Fruit fly (Drosophila melanogaster) whole organism, embryonic: ENCODE data around the gene MFS18.
A peak's percentile ranks its signal among the peaks of the same experiment; 100 is the strongest.

Source experiments
- ATbp ChIP-seq: fragments of 200-800 bp; sonication (Bioruptor generic); optimal IDR thresholded peaks from 2 replicates; lab custom pipeline; 2017; ENCODE audit warnings: missing biosample characterization, mild to moderate bottlenecking, missing genetic modification characterization, missing genetic modification reagents
- Bgb ChIP-seq: fragments of 200-800 bp; sonication (Bioruptor generic); IDR thresholded peaks from 2 replicates; pipeline ENCODE4 v1.3.6; 2022; ENCODE audit warnings: missing biosample characterization, missing genetic modification characterization; ENCODE audit not compliant: partially characterized antibody
- Bteb2 ChIP-seq: fragments of 200-800 bp; sonication (Bioruptor generic); optimal IDR thresholded peaks from 2 replicates; lab custom pipeline; 2016; ENCODE audit warnings: missing biosample characterization, missing genetic modification characterization
- CG10267 ChIP-seq: fragments of 200-800 bp; sonication (Bioruptor generic); optimal IDR thresholded peaks from 2 replicates; lab custom pipeline; 2018; ENCODE audit warnings: missing biosample characterization, mild to moderate bottlenecking, missing genetic modification characterization, moderate library complexity
- CG10654 ChIP-seq: fragments of 200-800 bp; sonication (Bioruptor generic); optimal IDR thresholded peaks from 2 replicates; lab custom pipeline; 2016; ENCODE audit warnings: missing biosample characterization, missing genetic modification characterization
- CG10979 ChIP-seq: fragments of 200-800 bp; sonication (Bioruptor generic); optimal IDR thresholded peaks from 2 replicates; lab custom pipeline; 2018; ENCODE audit warnings: missing biosample characterization, mild to moderate bottlenecking, missing genetic modification characterization, moderate library complexity
- CG11560 ChIP-seq: fragments of 200-800 bp; sonication (Bioruptor generic); IDR thresholded peaks from 3 replicates; pipeline ENCODE4 v1.3.6; 2022; ENCODE audit warnings: missing biosample characterization, missing genetic modification characterization
- CG11723 ChIP-seq: fragments of 200-800 bp; sonication (Bioruptor generic); optimal IDR thresholded peaks from 2 replicates; lab custom pipeline; 2017; ENCODE audit warnings: missing biosample characterization, mild to moderate bottlenecking, missing genetic modification characterization
- CG13287 ChIP-seq: fragments of 200-800 bp; sonication (Bioruptor generic); IDR thresholded peaks from 2 replicates; pipeline ENCODE4 v1.3.6; 2022; ENCODE audit warnings: missing biosample characterization, missing genetic modification characterization; ENCODE audit not compliant: partially characterized antibody
- CG14860 ChIP-seq: fragments of 200-800 bp; sonication (Bioruptor generic); IDR thresholded peaks from 3 replicates; pipeline ENCODE4 v1.3.6; 2022; ENCODE audit warnings: missing biosample characterization, missing genetic modification characterization; ENCODE audit not compliant: partially characterized antibody
- CG18011 ChIP-seq: fragments of 200-800 bp; sonication (Bioruptor generic); optimal IDR thresholded peaks from 2 replicates; lab custom pipeline; 2017; ENCODE audit warnings: missing biosample characterization, missing genetic modification characterization, mild to moderate bottlenecking, moderate library complexity, missing genotype
- CG2116 ChIP-seq: fragments of 200-800 bp; sonication (Bioruptor generic); optimal IDR thresholded peaks from 3 replicates; lab custom pipeline; 2018; ENCODE audit warnings: missing biosample characterization, mild to moderate bottlenecking, missing genetic modification characterization
- CG2678 ChIP-seq: fragments of 200-800 bp; sonication (Bioruptor generic); optimal IDR thresholded peaks from 3 replicates; lab custom pipeline; 2019; ENCODE audit warnings: missing biosample characterization, mild to moderate bottlenecking, missing genetic modification characterization, moderate library complexity
- CG3065 ChIP-seq: fragments of 200-800 bp; sonication (Bioruptor generic); optimal IDR thresholded peaks from 2 replicates; lab custom pipeline; 2016; ENCODE audit warnings: missing biosample characterization, missing genetic modification characterization
- CG34422 ChIP-seq: fragments of 200-800 bp; sonication (Bioruptor generic); IDR thresholded peaks from 3 replicates; pipeline ENCODE4 v1.3.6; 2022; ENCODE audit warnings: missing biosample characterization, missing genetic modification characterization
- CG3726 ChIP-seq: fragments of 200-800 bp; sonication (Bioruptor generic); IDR thresholded peaks from 3 replicates; pipeline ENCODE4, ENCODE4 v1.3.6; 2022; ENCODE audit warnings: missing biosample characterization, missing genetic modification characterization
- CG4730 ChIP-seq: fragments of 200-800 bp; sonication (Bioruptor generic); IDR thresholded peaks from 2 replicates; pipeline ENCODE4 v1.3.6; 2022; ENCODE audit warnings: missing biosample characterization, missing genetic modification characterization
- CG6254 ChIP-seq: fragments of 200-800 bp; sonication (Bioruptor generic); optimal IDR thresholded peaks from 3 replicates; lab custom pipeline; 2017; ENCODE audit warnings: mild to moderate bottlenecking, missing biosample characterization, missing genetic modification reagents, missing genetic modification characterization
- CG7928 ChIP-seq: fragments of 200-800 bp; sonication (Bioruptor generic); optimal IDR thresholded peaks from 2 replicates; lab custom pipeline; 2017; ENCODE audit warnings: missing biosample characterization, mild to moderate bottlenecking, missing genetic modification characterization
- CTCF ChIP-seq: fragments of 200-800 bp; sonication (Bioruptor generic); optimal IDR thresholded peaks from 2 replicates; lab custom pipeline; 2017; ENCODE audit warnings: missing biosample characterization, mild to moderate bottlenecking, missing genetic modification characterization, moderate library complexity
- Chrac-16 ChIP-seq: fragments of 200-800 bp; sonication (Bioruptor generic); optimal IDR thresholded peaks from 3 replicates; lab custom pipeline; 2016; ENCODE audit warnings: missing biosample characterization, missing genetic modification characterization
- D ChIP-seq, 2 experiments: fragments of 200-800 bp in 1 of 2; fragments of >200 bp in 1 of 2; sonication (Bioruptor generic) in 1 of 2; optimal IDR thresholded peaks; 2 replicates in 1 of 2; 3 replicates in 1 of 2; lab custom pipeline; 2017; ENCODE audit warnings: mild to moderate bottlenecking in 1 of 2, missing biosample characterization in 1 of 2, missing genetic modification characterization in 1 of 2, missing genetic modification reagents in 1 of 2
- D19A ChIP-seq: fragments of 200-800 bp; optimal IDR thresholded peaks from 3 replicates; lab custom pipeline; 2019; ENCODE audit warnings: missing biosample characterization, mild to moderate bottlenecking, missing genetic modification characterization, moderate library complexity
- Dll ChIP-seq: fragments of 200-800 bp; sonication (Bioruptor generic); IDR thresholded peaks from 4 replicates; pipeline ENCODE4 v1.3.6; 2022; ENCODE audit warnings: missing biosample characterization, missing genetic modification characterization; ENCODE audit not compliant: partially characterized antibody
- Doc3 ChIP-seq: fragments of 200-800 bp; sonication (Bioruptor generic); IDR thresholded peaks from 3 replicates; pipeline ENCODE4 v1.3.6; 2022; ENCODE audit warnings: missing biosample characterization, missing genetic modification characterization; ENCODE audit not compliant: partially characterized antibody
- HHEX ChIP-seq: fragments of 200-800 bp; sonication (Bioruptor generic); optimal IDR thresholded peaks from 3 replicates; lab custom pipeline; 2017; ENCODE audit warnings: missing biosample characterization, mild to moderate bottlenecking, missing genetic modification characterization, missing genetic modification reagents
- HLH3B ChIP-seq: fragments of 200-800 bp; sonication (Bioruptor generic); IDR thresholded peaks from 2 replicates; pipeline ENCODE4 v1.3.6; 2022; ENCODE audit warnings: missing biosample characterization, missing genetic modification characterization
- HLH4C ChIP-seq: fragments of 200-800 bp; sonication (Bioruptor generic); IDR thresholded peaks from 3 replicates; pipeline ENCODE4 v1.3.6; 2022; ENCODE audit warnings: missing biosample characterization, missing genetic modification characterization; ENCODE audit not compliant: partially characterized antibody
- MBD-R2 ChIP-seq: fragments of 200-800 bp; sonication (Bioruptor generic); IDR thresholded peaks from 2 replicates; pipeline ENCODE4 v1.3.6; 2022; ENCODE audit warnings: missing biosample characterization, missing genetic modification characterization
- Meics ChIP-seq: fragments of 200-800 bp; sonication (Bioruptor generic); optimal IDR thresholded peaks from 2 replicates; lab custom pipeline; 2017; ENCODE audit warnings: missing biosample characterization, mild to moderate bottlenecking, missing genetic modification characterization
- Myb ChIP-seq: fragments of 200-800 bp; sonication (Bioruptor generic); optimal IDR thresholded peaks from 2 replicates; lab custom pipeline; 2016; ENCODE audit warnings: missing biosample characterization, missing genetic modification characterization
- Neu2 ChIP-seq: fragments of 200-800 bp; sonication (Bioruptor generic); optimal IDR thresholded peaks from 3 replicates; lab custom pipeline; 2016; ENCODE audit warnings: missing biosample characterization, missing genetic modification characterization, borderline replicate concordance
- Nf-YA ChIP-seq: fragments of 200-800 bp; sonication (Bioruptor generic); IDR thresholded peaks from 2 replicates; pipeline ENCODE4 v1.3.6; 2022; ENCODE audit warnings: missing biosample characterization, missing genetic modification characterization
- Sin3A ChIP-seq: fragments of >200 bp; optimal IDR thresholded peaks from 2 replicates; lab custom pipeline; 2018
- Stat92E ChIP-seq, 3 experiments: fragments of >200 bp in 2 of 3; fragments of 200-800 bp in 1 of 3; sonication (Bioruptor generic) in 1 of 3; optimal IDR thresholded peaks; 2 replicates each; lab custom pipeline; 2017 to 2019; ENCODE audit warnings: missing biosample characterization in 3 of 3, missing genetic modification characterization in 3 of 3, mild to moderate bottlenecking in 1 of 3, moderate library complexity in 1 of 3
- ap ChIP-seq: fragments of 200-800 bp; sonication (Bioruptor generic); IDR thresholded peaks from 2 replicates; pipeline ENCODE4 v1.3.6; 2022; ENCODE audit warnings: missing biosample characterization, missing genetic modification characterization
- caup ChIP-seq: fragments of 200-800 bp; sonication (Bioruptor generic); optimal IDR thresholded peaks from 3 replicates; lab custom pipeline; 2017; ENCODE audit warnings: missing biosample characterization, mild to moderate bottlenecking, missing genetic modification characterization, moderate library complexity; ENCODE audit not compliant: severe bottlenecking
- crp ChIP-seq, 2 experiments: fragments of 200-800 bp; sonication (Bioruptor generic); optimal IDR thresholded peaks; 2 replicates in 1 of 2; 3 replicates in 1 of 2; lab custom pipeline; 2017; ENCODE audit warnings: missing biosample characterization in 2 of 2, missing genetic modification characterization in 2 of 2, mild to moderate bottlenecking in 1 of 2, moderate library complexity in 1 of 2
- esg ChIP-seq: fragments of 200-800 bp; sonication (Bioruptor generic); conservative IDR thresholded peaks from 2 replicates; pipeline ENCODE4 v1.3.6; 2022; ENCODE audit warnings: missing biosample characterization, missing genetic modification characterization
- gt ChIP-seq: fragments of 200-800 bp; sonication (Bioruptor generic); IDR thresholded peaks from 2 replicates; pipeline ENCODE4 v1.3.6; 2022; ENCODE audit warnings: missing biosample characterization, missing genetic modification characterization
- inv ChIP-seq: fragments of 200-800 bp; sonication (Bioruptor generic); IDR thresholded peaks from 2 replicates; pipeline ENCODE4 v1.3.6; 2022; ENCODE audit warnings: missing biosample characterization, missing genetic modification characterization; ENCODE audit not compliant: partially characterized antibody
- jigr1 ChIP-seq: fragments of 200-800 bp; sonication (Bioruptor generic); IDR thresholded peaks from 3 replicates; pipeline ENCODE4 v1.3.6; 2022; ENCODE audit warnings: missing biosample characterization, missing genetic modification characterization
- lmd ChIP-seq: fragments of 200-800 bp; sonication (Bioruptor generic); IDR thresholded peaks from 2 replicates; pipeline ENCODE4 v1.3.6; 2022; ENCODE audit warnings: missing biosample characterization, missing genetic modification characterization
- ro ChIP-seq: fragments of 200-800 bp; sonication (Bioruptor generic); IDR thresholded peaks from 2 replicates; pipeline ENCODE4 v1.3.6; 2022; ENCODE audit warnings: missing biosample characterization, missing genetic modification characterization
- sd ChIP-seq: fragments of 200-800 bp; sonication (Bioruptor generic); optimal IDR thresholded peaks from 3 replicates; lab custom pipeline; 2018; ENCODE audit warnings: missing biosample characterization, mild to moderate bottlenecking, missing genetic modification characterization, moderate library complexity
- slbo ChIP-seq: fragments of 200-800 bp; sonication (Bioruptor generic); IDR thresholded peaks from 2 replicates; pipeline ENCODE4 v1.3.6; 2022; ENCODE audit warnings: missing biosample characterization, missing genetic modification characterization
- tup ChIP-seq: fragments of 200-800 bp; sonication (Bioruptor generic); optimal IDR thresholded peaks from 2 replicates; lab custom pipeline; 2016; ENCODE audit warnings: missing biosample characterization, mild to moderate bottlenecking, missing genetic modification characterization, moderate library complexity
- unc-4 ChIP-seq: fragments of 200-800 bp; sonication (Bioruptor generic); IDR thresholded peaks from 2 replicates; pipeline ENCODE4 v1.3.6; 2022; ENCODE audit warnings: missing biosample characterization, missing genetic modification characterization; ENCODE audit not compliant: partially characterized antibody
- usp ChIP-seq: fragments of >200 bp; optimal IDR thresholded peaks from 2 replicates; lab custom pipeline; 2017; ENCODE audit warnings: missing biosample characterization, missing genetic modification characterization
- vnd ChIP-seq: fragments of 200-800 bp; sonication (Bioruptor generic); IDR thresholded peaks from 3 replicates; pipeline ENCODE4 v1.3.6; 2022; ENCODE audit warnings: missing biosample characterization, missing genetic modification characterization; ENCODE audit not compliant: partially characterized antibody

The MFS18 gene

DNA sequence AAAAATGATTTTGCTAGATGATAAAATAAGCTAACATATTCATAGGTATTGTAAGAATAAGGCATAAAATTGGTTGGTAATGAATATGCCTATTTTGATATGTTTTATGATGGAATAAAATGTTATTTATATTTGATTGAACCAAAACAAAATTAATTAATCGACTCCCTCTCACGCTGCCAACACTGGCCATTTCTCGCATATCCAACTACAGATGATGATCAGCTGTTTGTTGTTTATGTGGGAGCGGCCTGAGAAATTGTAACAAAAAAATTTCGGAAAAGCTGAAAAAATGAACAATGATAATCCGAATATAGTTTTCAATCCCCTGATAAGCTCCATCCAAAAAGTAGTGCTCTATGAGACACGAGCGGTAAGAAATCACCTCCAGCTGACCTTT is 16.5 kb upstream of the MFS18 start, which contains the start of gene FIG4:
FIG4 (plus strand) TSS at position 229 of the 400 bp plus-strand sequence.
- no peak for TF ChIP-seq Sin3A (lab: Kevin White, UChicago)
- no peak for TF ChIP-seq CG11560 (tag; lab: Robert Waterston, UW)
- TF ChIP-seq Doc3 (GFP tag; lab: Robert Waterston, UW): peak; percentile 91
- no peak for TF ChIP-seq CTCF
- no peak for TF ChIP-seq Stat92E (GFP tag; optimal IDR thresholded peaks at IDR 0.05; lab: Kevin White, UChicago)
- no peak for TF ChIP-seq jigr1 (GFP tag; lab: Robert Waterston, UW)
- TF ChIP-seq usp: no peak
- no peak for TF ChIP-seq CG7928 (GFP tag; lab: Kevin White, UChicago)
- TF ChIP-seq D19A (tag; lab: Kevin White, UChicago): no peak
- TF ChIP-seq tup (GFP tag; lab: Kevin White, UChicago): no peak
- TF ChIP-seq slbo: no peak
- TF ChIP-seq Myb (GFP tag; lab: Kevin White, UChicago): no peak
- TF ChIP-seq Meics (GFP tag; lab: Kevin White, UChicago): no peak
- no peak for TF ChIP-seq CG10654 (GFP tag; lab: Kevin White, UChicago)
- TF ChIP-seq ap (GFP tag; lab: Robert Waterston, UW): no peak
- no peak for TF ChIP-seq lmd
- TF ChIP-seq CG10979: no peak
- no peak for TF ChIP-seq D (optimal IDR thresholded peaks at IDR 0.05; lab: Kevin White, UChicago)
- no peak for TF ChIP-seq D (GFP tag; optimal IDR thresholded peaks at IDR 0.05; lab: Kevin White, UChicago)
- peak; percentile 86 for TF ChIP-seq CG13287
- no peak for TF ChIP-seq HLH3B (GFP tag; lab: Robert Waterston, UW)
- no peak for TF ChIP-seq Bteb2 (GFP tag; lab: Kevin White, UChicago)
- TF ChIP-seq CG3065 (GFP tag; lab: Kevin White, UChicago): no peak
- TF ChIP-seq HLH4C (GFP tag; lab: Robert Waterston, UW): peak; percentile 60; the same call in 2 of the 3 replicates
- peak; percentile 68 for TF ChIP-seq sd (tag; lab: Kevin White, UChicago)
- peak; percentile 52; the same call in 1 of the 2 replicates for TF ChIP-seq Bgb
- TF ChIP-seq MBD-R2 (GFP tag; lab: Robert Waterston, UW): peak; percentile 89
- TF ChIP-seq CG4730 (GFP tag; lab: Robert Waterston, UW): no peak
- no peak for TF ChIP-seq CG3726 (GFP tag; lab: Robert Waterston, UW)
- no peak for TF ChIP-seq esg (GFP tag; lab: Robert Waterston, UW)
- no peak for TF ChIP-seq HHEX (GFP tag; lab: Kevin White, UChicago)
- no peak for TF ChIP-seq CG11723
- peak; percentile 80 to 94 for TF ChIP-seq crp (GFP tag; optimal IDR thresholded peaks at IDR 0.05; lab: Kevin White, UChicago)
- peak; percentile 39 for TF ChIP-seq CG6254 (GFP tag; lab: Kevin White, UChicago)
- peak; percentile 13 for TF ChIP-seq CG2116
- peak; percentile 35 for TF ChIP-seq CG10267 (tag; lab: Kevin White, UChicago)
- peak; percentile 21; the same call in 1 of the 3 replicates for TF ChIP-seq CG34422 (GFP tag; lab: Robert Waterston, UW)
- no peak for TF ChIP-seq Chrac-16 (GFP tag; lab: Kevin White, UChicago)
- no peak for TF ChIP-seq ro (GFP tag; lab: Robert Waterston, UW)
- no peak for TF ChIP-seq gt (GFP tag; lab: Robert Waterston, UW)
- TF ChIP-seq CG14860: no peak; the same call in 2 of the 3 replicates
- TF ChIP-seq Dll (GFP tag; lab: Robert Waterston, UW): peak; percentile 92
- no peak for TF ChIP-seq ATbp (GFP tag; lab: Kevin White, UChicago)
- no peak for TF ChIP-seq Neu2
- no peak for TF ChIP-seq CG18011 (GFP tag; lab: Kevin White, UChicago)
- TF ChIP-seq Nf-YA (GFP tag; lab: Robert Waterston, UW): no peak
- TF ChIP-seq unc-4 (GFP tag; lab: Robert Waterston, UW): peak; percentile 75
- TF ChIP-seq CG2678 (tag; lab: Kevin White, UChicago): no peak
- no peak for TF ChIP-seq caup (GFP tag; lab: Kevin White, UChicago)
- 0 out of 3 replicates have a peak, but pooled peaks have one; percentile 23 for TF ChIP-seq vnd (GFP tag; lab: Robert Waterston, UW)
- peak; percentile 48 for TF ChIP-seq inv (GFP tag; lab: Robert Waterston, UW)
